Worm (Caenorhabditis elegans): Measurements from ENCODE around the gene ing-3.
"Not testable (repeated sequence)": the region's sequence is repeated elsewhere in the genome, so short reads cannot be mapped to it uniquely, and the experiment has no call there.

ce11 chrII:13852532-13853199 lies 23.2 kb upstream of the ing-3 start:
- TF ChIP-seq ama-1 (optimal IDR thresholded peaks at IDR 0.05) = peak; percentile 37
- not testable (repeated sequence) for TF ChIP-seq mdl-1, lin-15B, R02D3.7, zag-1, eor-1 (tag; optimal IDR thresholded peaks at IDR 0.05)

Measured in whole organism, L3 larva.